Worm (Caenorhabditis elegans) whole organism, mixed stage, embryonic: ENCODE measurements around the gene ttc-7.

Source experiments
- ceh-39 ChIP-seq: fragments of 150-350 bp; optimal IDR thresholded peaks from 2 replicates; lab custom pipeline; 2014; ENCODE audit warnings: missing biosample characterization, missing genetic modification characterization
- lin-13 ChIP-seq: fragments of 150-350 bp; optimal IDR thresholded peaks from 2 replicates; lab custom pipeline; 2014; ENCODE audit warnings: missing biosample characterization, missing genetic modification characterization
- lsy-2 ChIP-seq: fragments of 150-350 bp; optimal IDR thresholded peaks from 2 replicates; lab custom pipeline; 2014; ENCODE audit warnings: missing biosample characterization, missing genetic modification characterization
- unc-120 ChIP-seq: sonication (generic microtip); optimal IDR thresholded peaks from 2 replicates; lab custom pipeline; 2017; ENCODE audit warnings: missing genetic modification characterization, missing compliant biosample characterization; ENCODE audit not compliant: poor library complexity, severe bottlenecking

ttc-7 gene

ce11 chrIII:1927230-1927629 lies 67.0 kb downstream of the ttc-7 start:
- TF ChIP-seq lsy-2 (tag; lab: Kevin White, UChicago) (peak; percentile 61), lin-13 (tag; lab: Kevin White, UChicago) (peak; percentile 65), ceh-39 (tag; lab: Kevin White, UChicago) (no peak), unc-120 (no peak)
- TF ChIP-seq, all 35 proteins: peak for 2
